Worm (Caenorhabditis elegans): ENCODE data around the gene clec-136.

The clec-136 gene

ce11 chrII:4579375-4579774, 37.0 kb downstream of the clec-136 start (continued):
- TF ChIP-seq unc-120 (tag; optimal IDR thresholded peaks at IDR 0.05; ENCODE audit: poor library complexity, severe bottlenecking) (no peak), elt-3 (tag; optimal IDR thresholded peaks at IDR 0.05) (no peak)

- no peak for TF ChIP-seq hlh-1 (tag; optimal IDR thresholded peaks at IDR 0.05)
- TF ChIP-seq bed-3 (GFP tag; optimal IDR thresholded peaks at IDR 0.05), result no peak
- peak; percentile 61 for TF ChIP-seq cnd-1 (tag; optimal IDR thresholded peaks at IDR 0.05)
- no peak for TF ChIP-seq sem-2 (GFP tag; optimal IDR thresholded peaks at IDR 0.05)
- TF ChIP-seq unc-62 (GFP tag; optimal IDR thresholded peaks at IDR 0.05), result peak; percentile 52
- peak; percentile 92 for TF ChIP-seq zip-8 (tag; optimal IDR thresholded peaks at IDR 0.05)
- TF ChIP-seq lin-32 (GFP tag; optimal IDR thresholded peaks at IDR 0.05), result peak; percentile 46
- peak; percentile 99 for TF ChIP-seq nhr-2 (tag; optimal IDR thresholded peaks at IDR 0.05)
- no peak for TF ChIP-seq pha-4 (tag; optimal IDR thresholded peaks at IDR 0.05)
These were observed 39.0 kb downstream of the clec-136 start for ce11 chrII:4577391-4577790.

ce11 chrII:4575579-4575978, 40.8 kb downstream of the clec-136 start:
- peak; percentile 49 for TF ChIP-seq sptf-1 (tag; optimal IDR thresholded peaks at IDR 0.05)
- no peak for TF ChIP-seq lsy-2 (tag; optimal IDR thresholded peaks at IDR 0.05)

- peak; percentile 98 for TF ChIP-seq ces-1 (GFP tag; optimal IDR thresholded peaks at IDR 0.05)
- no peak for TF ChIP-seq sptf-1 (tag; optimal IDR thresholded peaks at IDR 0.05)
These were observed 41.7 kb downstream of the clec-136 start for ce11 chrII:4574658-4575057.

ce11 chrII:4573084-4573483, 43.3 kb downstream of the clec-136 start:
- TF ChIP-seq ces-1 (GFP tag; optimal IDR thresholded peaks at IDR 0.05) (no peak), nhr-2 (tag; optimal IDR thresholded peaks at IDR 0.05) (no peak), unc-120 (tag; optimal IDR thresholded peaks at IDR 0.05; ENCODE audit: poor library complexity, severe bottlenecking) (no peak), bed-3 (GFP tag; optimal IDR thresholded peaks at IDR 0.05) (no peak), cnd-1 (tag; optimal IDR thresholded peaks at IDR 0.05) (no peak), lin-32 (GFP tag; optimal IDR thresholded peaks at IDR 0.05) (no peak), pha-4 (tag; optimal IDR thresholded peaks at IDR 0.05) (no peak), mab-5 (tag; optimal IDR thresholded peaks at IDR 0.05) (no peak)

- peak; percentile 4 for TF ChIP-seq unc-120 (tag; optimal IDR thresholded peaks at IDR 0.05; ENCODE audit: poor library complexity, severe bottlenecking)
- no peak for TF ChIP-seq zip-8 (tag; optimal IDR thresholded peaks at IDR 0.05)
- no peak for TF ChIP-seq M03D4.4 (tag; optimal IDR thresholded peaks at IDR 0.05)
- TF ChIP-seq sptf-1 (tag; optimal IDR thresholded peaks at IDR 0.05), result no peak
- TF ChIP-seq bed-3 (GFP tag; optimal IDR thresholded peaks at IDR 0.05), result no peak
- TF ChIP-seq mls-2 (tag; optimal IDR thresholded peaks at IDR 0.05), result no peak
- TF ChIP-seq lsy-2 (tag; optimal IDR thresholded peaks at IDR 0.05), result no peak
- TF ChIP-seq hlh-1 (tag; optimal IDR thresholded peaks at IDR 0.05), result peak; percentile 92
- TF ChIP-seq sem-2 (GFP tag; optimal IDR thresholded peaks at IDR 0.05), result no peak
- TF ChIP-seq unc-62 (GFP tag; optimal IDR thresholded peaks at IDR 0.05), result no peak
These were observed 43.8 kb downstream of the clec-136 start for ce11 chrII:4572579-4572978.

ce11 chrII:4571868-4572267, 44.5 kb downstream of the clec-136 start, which contains the start of gene vab-1:
Gene vab-1, plus strand, starts transcription at chrII:4572000.
- TF ChIP-seq sptf-1 (tag; optimal IDR thresholded peaks at IDR 0.05) (no peak), nhr-2 (tag; optimal IDR thresholded peaks at IDR 0.05) (no peak), sem-2 (GFP tag; optimal IDR thresholded peaks at IDR 0.05) (no peak), mab-5 (tag; optimal IDR thresholded peaks at IDR 0.05) (no peak), ceh-39 (tag; optimal IDR thresholded peaks at IDR 0.05) (no peak), tbx-8 (GFP tag; optimal IDR thresholded peaks at IDR 0.05) (no peak), ham-2 (GFP tag; optimal IDR thresholded peaks at IDR 0.05) (no peak), flh-1 (GFP tag; optimal IDR thresholded peaks at IDR 0.05) (no peak), elt-3 (tag; optimal IDR thresholded peaks at IDR 0.05) (no peak), pha-4 (tag; optimal IDR thresholded peaks at IDR 0.05) (no peak)

ce11 chrII:4571112-4571511, 45.2 kb downstream of the clec-136 start:
- no peak for TF ChIP-seq tbx-8 (GFP tag; optimal IDR thresholded peaks at IDR 0.05)
- TF ChIP-seq flh-1 (GFP tag; optimal IDR thresholded peaks at IDR 0.05), result no peak
- peak; percentile 54 for TF ChIP-seq unc-120 (tag; optimal IDR thresholded peaks at IDR 0.05; ENCODE audit: poor library complexity, severe bottlenecking)
- TF ChIP-seq nhr-2 (tag; optimal IDR thresholded peaks at IDR 0.05), result peak; percentile 2
- TF ChIP-seq zip-8 (tag; optimal IDR thresholded peaks at IDR 0.05), result no peak
- peak; percentile 66 for TF ChIP-seq hlh-1 (tag; optimal IDR thresholded peaks at IDR 0.05)
- peak; percentile 31 for TF ChIP-seq sptf-1 (tag; optimal IDR thresholded peaks at IDR 0.05)
- TF ChIP-seq unc-62 (GFP tag; optimal IDR thresholded peaks at IDR 0.05), result no peak
- no peak for TF ChIP-seq ceh-83 (GFP tag; optimal IDR thresholded peaks at IDR 0.05)
- TF ChIP-seq mep-1 (tag; optimal IDR thresholded peaks at IDR 0.05), result peak; percentile 6
- no peak for TF ChIP-seq blmp-1 (tag; optimal IDR thresholded peaks at IDR 0.05)
- TF ChIP-seq nhr-237 (tag; optimal IDR thresholded peaks at IDR 0.05), result no peak
- no peak for TF ChIP-seq nhr-76 (tag; optimal IDR thresholded peaks at IDR 0.05)
- no peak for TF ChIP-seq M03D4.4 (tag; optimal IDR thresholded peaks at IDR 0.05)
- no peak for TF ChIP-seq nhr-28 (tag; optimal IDR thresholded peaks at IDR 0.05)
- no peak for TF ChIP-seq elt-3 (tag; optimal IDR thresholded peaks at IDR 0.05)
- TF ChIP-seq ces-1 (GFP tag; optimal IDR thresholded peaks at IDR 0.05), result no peak
- TF ChIP-seq cnd-1 (tag; optimal IDR thresholded peaks at IDR 0.05), result peak; percentile 13

Data from whole organism, mixed stage, embryonic.